Fruit fly (Drosophila melanogaster): ENCODE data around the gene CG4768.

The CG4768 gene

dm6 chrX:16781055-16781454 lies 10.9 kb upstream of the CG4768 start (continued):
- TF ChIP-seq CG15011 (GFP tag; optimal IDR thresholded peaks at IDR 0.05), result no peak
- TF ChIP-seq sim (GFP tag; IDR thresholded peaks at IDR 0.05), result no peak
- TF ChIP-seq fd102C (GFP tag; optimal IDR thresholded peaks at IDR 0.05), result no peak
- TF ChIP-seq gfzf (GFP tag; optimal IDR thresholded peaks at IDR 0.05), result no peak
- no peak for TF ChIP-seq ac (GFP tag; optimal IDR thresholded peaks at IDR 0.05)
- TF ChIP-seq Camta (GFP tag; optimal IDR thresholded peaks at IDR 0.05), result no peak
- no peak for TF ChIP-seq CG43689 (GFP tag; IDR thresholded peaks at IDR 0.05)
- TF ChIP-seq Sox100B (GFP tag; optimal IDR thresholded peaks at IDR 0.05), result no peak
- no peak for TF ChIP-seq CG3726 (GFP tag; IDR thresholded peaks at IDR 0.05)
- TF ChIP-seq CHES-1-like (GFP tag; optimal IDR thresholded peaks at IDR 0.05), result peak; percentile 45
- TF ChIP-seq sima (GFP tag; optimal IDR thresholded peaks at IDR 0.05), result no peak
- TF ChIP-seq stwl (tag; optimal IDR thresholded peaks at IDR 0.05), result no peak
- no peak for TF ChIP-seq grn (GFP tag; optimal IDR thresholded peaks at IDR 0.05)
- TF ChIP-seq stc (GFP tag; IDR thresholded peaks at IDR 0.05), result no peak
- TF ChIP-seq CG13123 (GFP tag; optimal IDR thresholded peaks at IDR 0.05), result no peak
- TF ChIP-seq CG12219 (GFP tag; optimal IDR thresholded peaks at IDR 0.05), result peak; percentile 3
- TF ChIP-seq Neu2 (GFP tag; optimal IDR thresholded peaks at IDR 0.05; ENCODE audit: borderline replicate concordance), result no peak
- no peak for TF ChIP-seq ERR (GFP tag; optimal IDR thresholded peaks at IDR 0.05)
- TF ChIP-seq CG3407 (GFP tag; optimal IDR thresholded peaks at IDR 0.05), result no peak
- 0 out of 2 replicates have a peak, but pooled peaks have one; percentile 8 for TF ChIP-seq CG7372 (GFP tag; IDR thresholded peaks at IDR 0.05)
- peak; percentile 42 for TF ChIP-seq eyg (GFP tag; optimal IDR thresholded peaks at IDR 0.05)
- no peak for TF ChIP-seq CG4617 (GFP tag; optimal IDR thresholded peaks at IDR 0.05; ENCODE audit: borderline replicate concordance)
- TF ChIP-seq CG6854 (GFP tag; optimal IDR thresholded peaks at IDR 0.05), result no peak
- no peak for TF ChIP-seq CG14965 (GFP tag; optimal IDR thresholded peaks at IDR 0.05; ENCODE audit: borderline replicate concordance)
- TF ChIP-seq ash1 (GFP tag; optimal IDR thresholded peaks at IDR 0.05), result no peak
- no peak for TF ChIP-seq Optix (GFP tag; IDR thresholded peaks at IDR 0.05)
- no peak for TF ChIP-seq Dip2 (GFP tag; IDR thresholded peaks at IDR 0.05)
- TF ChIP-seq CG10147 (GFP tag; optimal IDR thresholded peaks at IDR 0.05), result peak; percentile 2
- no peak for TF ChIP-seq unc-4 (GFP tag; IDR thresholded peaks at IDR 0.05; ENCODE audit: partially characterized antibody)
- peak; percentile 65 for TF ChIP-seq gro (GFP tag; optimal IDR thresholded peaks at IDR 0.05)
- no peak for TF ChIP-seq nmo (GFP tag; optimal IDR thresholded peaks at IDR 0.05)
- no peak for TF ChIP-seq jumu (GFP tag; optimal IDR thresholded peaks at IDR 0.05)
- no peak for TF ChIP-seq zf30C (GFP tag; optimal IDR thresholded peaks at IDR 0.05)
- TF ChIP-seq tll (GFP tag; optimal IDR thresholded peaks at IDR 0.05), result no peak
- TF ChIP-seq Oli (tag; optimal IDR thresholded peaks at IDR 0.05), result peak; percentile 8
- TF ChIP-seq al (GFP tag; IDR thresholded peaks at IDR 0.05), result peak; percentile 30; the same call in 1 of the 2 replicates
- no peak for TF ChIP-seq CrebB (tag; optimal IDR thresholded peaks at IDR 0.05)
- TF ChIP-seq Mes4 (GFP tag; optimal IDR thresholded peaks at IDR 0.05), result no peak
- peak; percentile 6 for TF ChIP-seq CG8089 (GFP tag; optimal IDR thresholded peaks at IDR 0.05)
- 0 out of 2 replicates have a peak, but pooled peaks have one; percentile 25 for TF ChIP-seq Drgx (GFP tag; IDR thresholded peaks at IDR 0.05)
- TF ChIP-seq CG32772 (GFP tag; IDR thresholded peaks at IDR 0.05), result no peak
- TF ChIP-seq Dip3 (GFP tag; optimal IDR thresholded peaks at IDR 0.05), result peak; percentile 41
- TF ChIP-seq CG15073 (GFP tag; optimal IDR thresholded peaks at IDR 0.05), result no peak
- peak; percentile 25 for TF ChIP-seq dmrt99B (tag; optimal IDR thresholded peaks at IDR 0.05)
- no peak for TF ChIP-seq Hand (GFP tag; optimal IDR thresholded peaks at IDR 0.05)
- TF ChIP-seq CG42726 (GFP tag; IDR thresholded peaks at IDR 0.05; ENCODE audit: partially characterized antibody), result no peak
- TF ChIP-seq CG3847 (GFP tag; IDR thresholded peaks at IDR 0.05), result peak; percentile 50
- no peak for TF ChIP-seq Scr (GFP tag; IDR thresholded peaks at IDR 0.05; ENCODE audit: partially characterized antibody)
- peak; percentile 8 for TF ChIP-seq Atf-2 (GFP tag; optimal IDR thresholded peaks at IDR 0.05)
- no peak for TF ChIP-seq CG6765 (GFP tag; optimal IDR thresholded peaks at IDR 0.05)
- TF ChIP-seq cad (GFP tag; optimal IDR thresholded peaks at IDR 0.05), result no peak

Data from whole organism, embryonic.